Worm (Caenorhabditis elegans): Measurements from ENCODE around the gene B0496.1.

DNA sequence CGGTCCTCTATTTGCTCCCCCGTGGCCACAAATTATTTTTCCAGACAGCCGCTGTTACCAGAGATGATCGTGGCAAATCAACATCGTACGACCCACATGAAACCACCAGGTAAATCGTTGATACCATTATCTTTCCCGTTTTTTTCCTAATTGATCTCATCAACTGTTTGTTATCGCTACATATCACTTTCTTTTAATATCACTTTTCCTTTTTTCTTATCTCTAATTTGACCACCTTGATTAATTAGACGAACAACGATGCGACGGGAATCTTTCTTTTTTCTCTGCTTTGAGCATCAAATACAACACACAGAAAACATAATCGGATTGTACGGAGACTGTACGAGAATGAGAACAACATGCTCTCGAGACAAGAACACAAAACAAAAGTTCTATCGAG lies 5.9 kb upstream of the B0496.1 start:
- TF ChIP-seq W03F9.2 (tag; optimal IDR thresholded peaks at IDR 0.05) (no peak), him-1 (tag; optimal IDR thresholded peaks at IDR 0.05) (no peak), dao-5 (tag; optimal IDR thresholded peaks at IDR 0.05) (no peak)
